Worm (Caenorhabditis elegans) whole organism, young adult: ENCODE measurements around the gene lev-8.

Experiments used
- B0336.3 ChIP-seq: fragments of 200-800 bp; sonication (Bioruptor generic); IDR thresholded peaks from 2 replicates; pipeline ENCODE4 v1.3.6; 2022; ENCODE audit warnings: missing genetic modification characterization, missing compliant biosample characterization
- C06A6.2 ChIP-seq: fragments of 200-800 bp; sonication (Bioruptor generic); conservative IDR thresholded peaks from 2 replicates; pipeline ENCODE4 v1.3.6; 2022; ENCODE audit warnings: missing genetic modification characterization, missing compliant biosample characterization
- D2030.7 ChIP-seq: fragments of 200-800 bp; sonication (Bioruptor generic); IDR thresholded peaks from 2 replicates; pipeline ENCODE4 v1.3.6; 2022; ENCODE audit warnings: missing genetic modification reagents, missing genetic modification characterization, missing compliant biosample characterization
- F10E7.11 ChIP-seq: sonication (generic microtip); optimal IDR thresholded peaks from 2 replicates; lab custom pipeline; 2017; ENCODE audit warnings: mild to moderate bottlenecking, missing genetic modification characterization, moderate library complexity, missing compliant biosample characterization
- F33H1.4 ChIP-seq: fragments of 200-800 bp; sonication (Bioruptor generic); IDR thresholded peaks from 2 replicates; pipeline ENCODE4 v1.3.6; 2022; ENCODE audit warnings: missing genetic modification reagents, missing genetic modification characterization, missing compliant biosample characterization
- F37B4.10 ChIP-seq: fragments of 200-800 bp; sonication (Bioruptor generic); IDR thresholded peaks from 2 replicates; pipeline ENCODE4 v1.3.6; 2022; ENCODE audit warnings: missing genetic modification characterization, missing compliant biosample characterization
- F52B5.7 ChIP-seq: sonication (generic microtip); optimal IDR thresholded peaks from 2 replicates; lab custom pipeline; 2016; ENCODE audit warnings: mild to moderate bottlenecking, missing genetic modification characterization, missing compliant biosample characterization
- F57A8.1 ChIP-seq: fragments of 200-800 bp; sonication (Bioruptor generic); optimal IDR thresholded peaks from 2 replicates; lab custom pipeline; 2018; ENCODE audit warnings: mild to moderate bottlenecking, missing genetic modification characterization, moderate library complexity, missing compliant biosample characterization
- F57C9.4 ChIP-seq: sonication (generic microtip); optimal IDR thresholded peaks from 2 replicates; lab custom pipeline; 2017; ENCODE audit warnings: mild to moderate bottlenecking, missing genetic modification characterization, missing compliant biosample characterization
- Y53G8AR.9 ChIP-seq: fragments of 200-800 bp; sonication (Bioruptor generic); conservative IDR thresholded peaks from 2 replicates; pipeline ENCODE4 v1.3.6; 2022; ENCODE audit warnings: missing genetic modification reagents, missing genetic modification characterization, missing compliant biosample characterization
- Y67H2A.10 ChIP-seq: fragments of 200-800 bp; sonication (Bioruptor generic); conservative IDR thresholded peaks from 2 replicates; pipeline ENCODE4 v1.3.6; 2022; ENCODE audit warnings: missing genetic modification reagents, missing genetic modification characterization, missing compliant biosample characterization
- Y79H2A.3 ChIP-seq: fragments of 200-800 bp; sonication (Bioruptor generic); conservative IDR thresholded peaks from 2 replicates; pipeline ENCODE4 v1.3.6; 2022; ENCODE audit warnings: missing genetic modification reagents, missing genetic modification characterization, missing compliant biosample characterization
- ZK185.1 ChIP-seq: sonication (generic microtip); optimal IDR thresholded peaks from 2 replicates; lab custom pipeline; 2016; ENCODE audit warnings: mild to moderate bottlenecking, missing genetic modification characterization, missing compliant biosample characterization; ENCODE audit not compliant: poor library complexity, severe bottlenecking
- aptf-2 ChIP-seq: fragments of 200-800 bp; sonication (Bioruptor generic); conservative IDR thresholded peaks from 2 replicates; pipeline ENCODE4 v1.3.6; 2022; ENCODE audit warnings: missing genetic modification reagents, missing genetic modification characterization, missing compliant biosample characterization
- aptf-3 ChIP-seq: fragments of 200-800 bp; sonication (Bioruptor generic); IDR thresholded peaks from 2 replicates; pipeline ENCODE4 v1.3.6; 2022; ENCODE audit warnings: missing genetic modification characterization, missing compliant biosample characterization
- atf-7 ChIP-seq: sonication (generic microtip); optimal IDR thresholded peaks from 2 replicates; lab custom pipeline; 2017; ENCODE audit warnings: mild to moderate bottlenecking, missing genetic modification characterization, missing compliant biosample characterization
- attf-6 ChIP-seq: fragments of 200-800 bp; sonication (Bioruptor generic); IDR thresholded peaks from 2 replicates; pipeline ENCODE4 v1.3.6; 2022; ENCODE audit warnings: missing genetic modification reagents, missing genetic modification characterization, missing compliant biosample characterization
- ccch-3 ChIP-seq: fragments of 200-800 bp; sonication (Bioruptor generic); optimal IDR thresholded peaks from 2 replicates; lab custom pipeline; 2018; ENCODE audit warnings: mild to moderate bottlenecking, missing genetic modification characterization, missing compliant biosample characterization
- chd-7 ChIP-seq: sonication (generic microtip); optimal IDR thresholded peaks from 2 replicates; lab custom pipeline; 2016; ENCODE audit warnings: mild to moderate bottlenecking, missing genetic modification characterization, moderate library complexity, missing compliant biosample characterization
- dox-1 ChIP-seq: fragments of 200-800 bp; sonication (Bioruptor generic); IDR thresholded peaks from 2 replicates; pipeline ENCODE4 v1.3.6; 2022; ENCODE audit warnings: missing genetic modification reagents, missing genetic modification characterization, missing compliant biosample characterization
- egl-44 ChIP-seq: fragments of 200-800 bp; sonication (Bioruptor generic); IDR thresholded peaks from 2 replicates; pipeline ENCODE4 v1.3.6; 2022; ENCODE audit warnings: missing genetic modification reagents, missing genetic modification characterization, missing compliant biosample characterization
- ets-4 ChIP-seq: fragments of 200-800 bp; sonication (Bioruptor generic); optimal IDR thresholded peaks from 2 replicates; lab custom pipeline; 2018; ENCODE audit warnings: mild to moderate bottlenecking, missing genetic modification characterization, missing compliant biosample characterization
- him-1 ChIP-seq: sonication (generic microtip); optimal IDR thresholded peaks from 2 replicates; lab custom pipeline; 2016; ENCODE audit warnings: missing genotype, missing genetic modification reagents, missing genetic modification characterization, missing compliant biosample characterization
- hmg-20 ChIP-seq: fragments of 200-800 bp; sonication (Bioruptor generic); IDR thresholded peaks from 2 replicates; pipeline ENCODE4 v1.3.6; 2022; ENCODE audit warnings: missing genetic modification reagents, missing genetic modification characterization, missing compliant biosample characterization
- hrde-1 ChIP-seq: sonication (generic microtip); optimal IDR thresholded peaks from 2 replicates; lab custom pipeline; 2016; ENCODE audit warnings: missing genetic modification characterization, mild to moderate bottlenecking, missing compliant biosample characterization, moderate library complexity, missing genotype, missing genetic modification reagents, borderline replicate concordance
- let-526 ChIP-seq: fragments of 200-800 bp; sonication (Bioruptor generic); IDR thresholded peaks from 2 replicates; pipeline ENCODE4 v1.3.6; 2022; ENCODE audit warnings: missing genetic modification reagents, missing genetic modification characterization, missing compliant biosample characterization
- let-607 ChIP-seq, 2 experiments: fragments of 200-800 bp in 1 of 2; sonication (Bioruptor generic) in 1 of 2; sonication (generic microtip) in 1 of 2; optimal IDR thresholded peaks; 2 replicates each; lab custom pipeline; 2016 to 2018; ENCODE audit warnings: mild to moderate bottlenecking in 2 of 2, missing compliant biosample characterization in 2 of 2, missing genetic modification characterization in 2 of 2, moderate library complexity in 2 of 2, missing genotype in 1 of 2
- lin-40 ChIP-seq: sonication (generic microtip); optimal IDR thresholded peaks from 2 replicates; lab custom pipeline; 2016; ENCODE audit warnings: missing genetic modification characterization, mild to moderate bottlenecking, missing compliant biosample characterization, missing genotype, missing genetic modification reagents
- madf-10 ChIP-seq: sonication (generic microtip); optimal IDR thresholded peaks from 2 replicates; lab custom pipeline; 2016; ENCODE audit warnings: mild to moderate bottlenecking, missing genetic modification characterization, missing compliant biosample characterization
- madf-3 ChIP-seq: fragments of 200-800 bp; sonication (Bioruptor generic); IDR thresholded peaks from 2 replicates; pipeline ENCODE4 v1.3.6; 2022; ENCODE audit warnings: missing genetic modification reagents, missing genetic modification characterization, missing compliant biosample characterization
- mcd-1 ChIP-seq: fragments of 200-800 bp; sonication (Bioruptor generic); IDR thresholded peaks from 2 replicates; pipeline ENCODE4 v1.3.6; 2022; ENCODE audit warnings: missing genetic modification reagents, missing genetic modification characterization, missing compliant biosample characterization
- nfyb-1 ChIP-seq: fragments of 200-800 bp; sonication (Bioruptor generic); IDR thresholded peaks from 2 replicates; pipeline ENCODE4 v1.3.6; 2022; ENCODE audit warnings: missing genetic modification reagents, missing genetic modification characterization, missing compliant biosample characterization
- nhr-27 ChIP-seq: fragments of 200-800 bp; sonication (Bioruptor generic); optimal IDR thresholded peaks from 2 replicates; lab custom pipeline; 2018; ENCODE audit warnings: mild to moderate bottlenecking, missing genetic modification characterization, moderate library complexity, missing compliant biosample characterization
- nhr-80 ChIP-seq: sonication (generic microtip); optimal IDR thresholded peaks from 2 replicates; lab custom pipeline; 2016; ENCODE audit warnings: missing genetic modification characterization, missing compliant biosample characterization
- nhr-90 ChIP-seq: sonication (generic microtip); optimal IDR thresholded peaks from 2 replicates; lab custom pipeline; 2016; ENCODE audit warnings: missing genotype, mild to moderate bottlenecking, missing genetic modification characterization, missing compliant biosample characterization
- pbrm-1 ChIP-seq: fragments of 200-800 bp; sonication (Bioruptor generic); IDR thresholded peaks from 2 replicates; pipeline ENCODE4 v1.3.6; 2022; ENCODE audit warnings: missing genetic modification reagents, missing genetic modification characterization, missing compliant biosample characterization
- pha-4 ChIP-seq: fragments of 150-350 bp; sonication (generic microtip); optimal IDR thresholded peaks from 2 replicates; lab custom pipeline; 2014; ENCODE audit warnings: missing biosample characterization, missing genetic modification reagents, missing genetic modification characterization
- rcor-1 ChIP-seq: fragments of 200-800 bp; sonication (Bioruptor generic); IDR thresholded peaks from 2 replicates; pipeline ENCODE4 v1.3.6; 2022; ENCODE audit warnings: missing genetic modification reagents, missing genetic modification characterization, missing compliant biosample characterization
- repo-1 ChIP-seq: sonication (generic microtip); optimal IDR thresholded peaks from 2 replicates; lab custom pipeline; 2017; ENCODE audit warnings: mild to moderate bottlenecking, missing genetic modification characterization, missing compliant biosample characterization
- unc-62 ChIP-seq: fragments of 150-350 bp; optimal IDR thresholded peaks from 2 replicates; lab custom pipeline; 2014; ENCODE audit warnings: missing biosample characterization, missing genetic modification reagents, missing genetic modification characterization
- zfh-2 ChIP-seq: fragments of 200-800 bp; sonication (Bioruptor generic); conservative IDR thresholded peaks from 2 replicates; pipeline ENCODE4 v1.3.6; 2022; ENCODE audit warnings: missing genetic modification reagents, missing genetic modification characterization, missing compliant biosample characterization
- zim-3 ChIP-seq: sonication (generic microtip); optimal IDR thresholded peaks from 2 replicates; lab custom pipeline; 2017; ENCODE audit warnings: mild to moderate bottlenecking, missing genetic modification characterization, moderate library complexity, missing compliant biosample characterization
- ztf-22 ChIP-seq: fragments of 200-800 bp; sonication (Bioruptor generic); optimal IDR thresholded peaks from 2 replicates; lab custom pipeline; 2018; ENCODE audit warnings: mild to moderate bottlenecking, missing genetic modification characterization, moderate library complexity, missing compliant biosample characterization
- ztf-25 ChIP-seq: fragments of 200-800 bp; sonication (Bioruptor generic); IDR thresholded peaks from 2 replicates; pipeline ENCODE4 v1.3.6; 2022; ENCODE audit warnings: missing genetic modification reagents, missing genetic modification characterization, missing compliant biosample characterization

Gene lev-8

DNA sequence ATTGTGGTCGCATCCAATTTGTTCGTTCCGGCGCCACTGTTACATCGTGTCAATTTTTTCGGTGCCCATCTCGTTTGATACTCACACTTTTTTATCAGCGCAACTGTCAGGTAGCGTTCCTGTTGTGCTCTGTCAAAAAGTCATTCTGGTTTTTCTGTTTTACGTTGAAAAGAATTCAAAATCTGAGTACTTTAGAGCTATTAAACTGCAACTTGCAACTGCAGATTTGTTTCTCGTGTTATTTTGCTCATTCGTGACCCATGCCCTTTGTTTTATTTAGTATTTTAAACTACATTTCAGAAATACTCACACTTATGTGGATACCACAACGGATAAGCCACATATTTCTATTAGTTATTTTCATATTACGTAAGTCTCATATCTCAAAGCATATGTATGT lies at the start of gene lev-8:
Gene lev-8 (plus strand): TSS at position 301 of the 400 bp plus-strand sequence.
- TF ChIP-seq Y79H2A.3 (GFP tag; lab: Robert Waterston, UW) (no peak), F37B4.10 (GFP tag; lab: Robert Waterston, UW) (no peak), let-526 (no peak), Y67H2A.10 (GFP tag; lab: Robert Waterston, UW) (no peak), rcor-1 (no peak), F10E7.11 (no peak), nfyb-1 (no peak), F57A8.1 (GFP tag; lab: Kevin White, UChicago) (no peak), nhr-27 (tag; lab: Kevin White, UChicago) (no peak), aptf-3 (GFP tag; lab: Robert Waterston, UW) (no peak), egl-44 (GFP tag; lab: Robert Waterston, UW) (no peak), hrde-1 (tag; lab: Kevin White, UChicago) (no peak), dox-1 (GFP tag; lab: Robert Waterston, UW) (no peak), lin-40 (no peak), mcd-1 (no peak), chd-7 (no peak)

DNA sequence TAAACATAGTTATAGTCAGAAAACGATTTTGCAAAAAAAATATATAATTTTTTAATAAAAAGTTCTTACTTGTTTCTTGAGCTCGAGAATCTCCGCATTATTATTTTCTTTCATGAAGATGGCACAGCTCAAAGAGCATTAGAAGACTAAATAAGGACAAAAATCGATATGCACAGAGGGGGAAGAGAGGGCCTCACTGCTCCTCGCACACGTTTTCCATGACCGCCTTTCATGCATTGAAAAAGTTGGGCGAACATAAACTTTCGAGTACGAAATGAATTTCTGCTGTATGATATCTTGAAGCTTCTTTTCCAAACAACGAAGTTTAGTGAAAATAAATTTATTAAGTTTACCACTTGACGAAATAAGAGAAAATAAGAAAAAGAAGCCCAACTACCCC lies 49.5 kb upstream of the lev-8 start, which contains the start of gene ccdc-149:
Gene ccdc-149 (minus strand): TSS at position 221 of the 400 bp plus-strand sequence.
- TF ChIP-seq repo-1 (tag; lab: Kevin White, UChicago): peak; percentile 49
- TF ChIP-seq hmg-20 (GFP tag; lab: Robert Waterston, UW): no peak
- TF ChIP-seq let-607 (tag; optimal IDR thresholded peaks at IDR 0.05; lab: Kevin White, UChicago): peak in 1 of 2 experiments; percentile 16
- TF ChIP-seq nfyb-1: 0 out of 2 replicates have a peak, but pooled peaks have one; percentile 26
- 0 out of 2 replicates have a peak, but pooled peaks have one; percentile 25 for TF ChIP-seq B0336.3
- TF ChIP-seq F52B5.7 (tag; lab: Kevin White, UChicago): no peak
- TF ChIP-seq pbrm-1: peak; percentile 50; the same call in 1 of the 2 replicates
- TF ChIP-seq Y53G8AR.9 (GFP tag; lab: Robert Waterston, UW): peak; percentile 62; the same call in 1 of the 2 replicates
- TF ChIP-seq D2030.7 (GFP tag; lab: Robert Waterston, UW): no peak

DNA sequence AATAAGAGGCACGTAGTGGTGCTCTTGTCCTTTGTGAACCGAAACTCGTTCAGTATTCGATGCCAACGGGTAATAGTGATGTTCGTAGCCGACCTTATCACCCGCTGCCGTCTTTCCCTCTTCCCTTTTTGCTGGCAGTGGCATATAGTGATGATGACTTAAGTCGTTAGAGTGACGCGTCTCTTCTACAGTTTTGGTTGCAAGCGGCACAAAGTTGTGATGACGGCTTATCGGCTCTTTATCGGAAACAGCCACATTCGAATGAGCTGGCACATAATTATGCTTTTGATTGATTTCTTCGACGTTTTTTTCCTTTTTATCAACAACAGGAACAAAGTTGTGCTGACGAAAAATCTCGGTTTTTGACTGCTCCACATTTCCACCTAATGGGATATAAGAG lies 45.3 kb upstream of the lev-8 start:
- TF ChIP-seq dox-1 (GFP tag; lab: Robert Waterston, UW) (peak; percentile 73), pha-4 (tag; lab: Kevin White, UChicago) (peak; percentile 75), ztf-22 (GFP tag; lab: Kevin White, UChicago) (peak; percentile 18), zfh-2 (GFP tag; lab: Robert Waterston, UW) (0 out of 2 replicates have a peak, but pooled peaks have one; percentile 13), him-1 (no peak), hmg-20 (GFP tag; lab: Robert Waterston, UW) (no peak), F57C9.4 (no peak), let-607 (tag; optimal IDR thresholded peaks at IDR 0.05; lab: Kevin White, UChicago) (peak; percentile 90), F33H1.4 (GFP tag; lab: Robert Waterston, UW) (no peak), C06A6.2 (GFP tag; lab: Robert Waterston, UW) (no peak), zim-3 (tag; lab: Kevin White, UChicago) (no peak), madf-3 (no peak), nhr-90 (tag; lab: Kevin White, UChicago) (peak; percentile 75), ztf-25 (GFP tag; lab: Robert Waterston, UW) (no peak), hrde-1 (tag; lab: Kevin White, UChicago) (no peak), ets-4 (peak; percentile 96), atf-7 (tag; lab: Kevin White, UChicago) (peak; percentile 88), madf-10 (tag; lab: Kevin White, UChicago) (peak; percentile 2), egl-44 (GFP tag; lab: Robert Waterston, UW) (peak; percentile 69; the same call in 1 of the 2 replicates), F10E7.11 (no peak), Y53G8AR.9 (GFP tag; lab: Robert Waterston, UW) (peak; percentile 44; the same call in 1 of the 2 replicates), ZK185.1 (tag; lab: Kevin White, UChicago) (no peak), ccch-3 (GFP tag; lab: Kevin White, UChicago) (no peak), unc-62 (GFP tag; lab: Kevin White, UChicago) (peak; percentile 60), nhr-27 (tag; lab: Kevin White, UChicago) (no peak), aptf-2 (GFP tag; lab: Robert Waterston, UW) (no peak), let-526 (no peak), nhr-80 (tag; lab: Kevin White, UChicago) (peak; percentile 99), attf-6 (GFP tag; lab: Robert Waterston, UW) (no peak), pbrm-1 (no peak)
